Worm (Caenorhabditis elegans): ENCODE data around the gene cutl-19.

Gene cutl-19

DNA sequence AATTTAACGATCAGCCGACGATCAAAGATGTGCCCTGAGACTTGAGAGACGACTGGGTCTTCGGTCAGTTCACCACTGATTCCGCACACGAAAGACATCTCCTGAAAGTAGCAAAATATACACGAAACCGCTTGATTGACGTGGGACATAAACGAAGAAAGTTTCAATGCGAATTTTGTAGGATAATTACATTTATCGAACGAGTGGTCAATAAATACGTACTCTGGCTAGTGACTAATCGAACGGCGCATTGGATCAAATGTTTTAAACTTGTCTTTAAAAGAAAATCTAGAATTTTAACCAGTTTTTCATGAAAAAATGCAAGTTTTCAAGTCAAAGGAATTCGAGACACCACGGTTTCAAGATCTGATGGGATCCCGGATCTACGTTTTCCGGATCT, 45.5 kb downstream of the cutl-19 start, which contains the start of gene prp-19:
prp-19 (minus strand) TSS at position 101 of the 400 bp plus-strand sequence.
- no peak for TF ChIP-seq lsy-2 (tag; optimal IDR thresholded peaks at IDR 0.05)
- no peak for TF ChIP-seq ceh-82 (tag; optimal IDR thresholded peaks at IDR 0.05)
- no peak for TF ChIP-seq nhr-237 (tag; optimal IDR thresholded peaks at IDR 0.05)
- no peak for TF ChIP-seq ztf-1 (GFP tag; conservative IDR thresholded peaks at IDR 0.05)
- no peak for TF ChIP-seq ztf-11 (tag; optimal IDR thresholded peaks at IDR 0.05)
- no peak for TF ChIP-seq unc-55 (GFP tag; optimal IDR thresholded peaks at IDR 0.05)

DNA sequence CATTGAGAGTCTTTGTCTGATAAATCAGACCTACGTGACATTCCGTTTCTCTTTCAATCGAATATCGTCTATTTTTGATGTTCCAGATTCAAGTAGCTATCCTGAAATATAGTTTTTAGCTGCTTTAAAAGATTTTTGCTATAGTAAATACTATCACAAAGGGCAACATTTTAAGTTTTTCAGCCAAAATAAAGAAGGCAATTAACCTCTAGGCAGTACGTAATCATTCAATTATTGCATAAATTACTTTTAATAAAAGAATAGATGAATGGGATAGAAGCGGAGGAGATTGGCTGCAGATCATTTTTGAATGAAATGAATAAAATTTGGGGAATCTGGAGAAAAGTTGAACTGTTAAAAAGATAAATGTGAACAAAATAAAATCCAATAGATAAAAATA, 47.7 kb downstream of the cutl-19 start, which contains the start of gene ulp-1:
ulp-1 (minus strand) TSS at position 101 of the 400 bp plus-strand sequence.
- TF ChIP-seq C34F6.9 (tag; optimal IDR thresholded peaks at IDR 0.05) (no peak), elt-3 (tag; optimal IDR thresholded peaks at IDR 0.05) (no peak), crh-2 (tag; optimal IDR thresholded peaks at IDR 0.05) (no peak), sem-4 (tag; optimal IDR thresholded peaks at IDR 0.05) (no peak), mdl-1 (tag; optimal IDR thresholded peaks at IDR 0.05) (no peak), nhr-77 (tag; optimal IDR thresholded peaks at IDR 0.05) (no peak), dmd-4 (tag; optimal IDR thresholded peaks at IDR 0.05) (no peak), R02D3.7 (tag; optimal IDR thresholded peaks at IDR 0.05) (no peak), nhr-21 (tag; optimal IDR thresholded peaks at IDR 0.05) (no peak), nhr-23 (tag; optimal IDR thresholded peaks at IDR 0.05) (no peak), lin-39 (tag; optimal IDR thresholded peaks at IDR 0.05) (no peak), ztf-11 (tag; optimal IDR thresholded peaks at IDR 0.05) (no peak), lsy-2 (tag; optimal IDR thresholded peaks at IDR 0.05) (no peak), ceh-16 (tag; optimal IDR thresholded peaks at IDR 0.05) (no peak), zag-1 (tag; optimal IDR thresholded peaks at IDR 0.05) (no peak), elt-1 (tag; optimal IDR thresholded peaks at IDR 0.05) (no peak), nhr-6 (tag; optimal IDR thresholded peaks at IDR 0.05) (no peak), skn-1 (tag; optimal IDR thresholded peaks at IDR 0.05) (no peak), ztf-4 (tag; optimal IDR thresholded peaks at IDR 0.05) (no peak)
